Fruit fly (Drosophila melanogaster) whole organism, embryonic: ENCODE results near the gene CG13471.

Experiments
- Aef1 ChIP-seq: fragments of 200-800 bp; sonication (Bioruptor generic); IDR thresholded peaks from 3 replicates; pipeline ENCODE4 v1.3.6; 2022; ENCODE audit warnings: missing biosample characterization, missing genetic modification characterization
- CG11093 ChIP-seq: fragments of 200-800 bp; sonication (Bioruptor generic); IDR thresholded peaks from 3 replicates; pipeline ENCODE4 v1.3.6; 2022; ENCODE audit warnings: missing biosample characterization, missing genetic modification characterization
- CG11695 ChIP-seq: fragments of 200-800 bp; sonication (Bioruptor generic); IDR thresholded peaks from 3 replicates; pipeline ENCODE4 v1.3.6; 2022; ENCODE audit warnings: missing biosample characterization, missing genetic modification characterization
- CG1233 ChIP-seq: fragments of 200-800 bp; sonication (Bioruptor generic); optimal IDR thresholded peaks from 4 replicates; lab custom pipeline; 2018; ENCODE audit warnings: missing biosample characterization, mild to moderate bottlenecking, missing genetic modification characterization
- CG12391 ChIP-seq: fragments of 200-800 bp; sonication (Bioruptor generic); optimal IDR thresholded peaks from 3 replicates; lab custom pipeline; 2018; ENCODE audit warnings: missing biosample characterization, mild to moderate bottlenecking, missing genetic modification characterization, moderate library complexity
- CG12659 ChIP-seq: fragments of 200-800 bp; sonication (Bioruptor generic); optimal IDR thresholded peaks from 3 replicates; lab custom pipeline; 2017; ENCODE audit warnings: mild to moderate bottlenecking, missing biosample characterization, missing genetic modification reagents, missing genetic modification characterization
- CG14710 ChIP-seq: fragments of 200-800 bp; sonication (Bioruptor generic); optimal IDR thresholded peaks from 3 replicates; lab custom pipeline; 2019; ENCODE audit warnings: missing biosample characterization, mild to moderate bottlenecking, missing genetic modification characterization, moderate library complexity
- CG1603 ChIP-seq: fragments of 200-800 bp; sonication (Bioruptor generic); optimal IDR thresholded peaks from 2 replicates; lab custom pipeline; 2019; ENCODE audit warnings: missing biosample characterization, mild to moderate bottlenecking, missing genetic modification characterization, moderate library complexity
- CG17328 ChIP-seq: fragments of 200-800 bp; sonication (Bioruptor generic); IDR thresholded peaks from 2 replicates; pipeline ENCODE4 v1.3.6; 2022; ENCODE audit warnings: missing biosample characterization, missing genetic modification characterization
- CG2678 ChIP-seq: fragments of 200-800 bp; sonication (Bioruptor generic); optimal IDR thresholded peaks from 3 replicates; lab custom pipeline; 2019; ENCODE audit warnings: missing biosample characterization, mild to moderate bottlenecking, missing genetic modification characterization, moderate library complexity
- CG31224 ChIP-seq: fragments of 200-800 bp; sonication (Bioruptor generic); IDR thresholded peaks from 2 replicates; pipeline ENCODE4 v1.3.6; 2022; ENCODE audit warnings: missing biosample characterization, missing genetic modification characterization
- CG31365 ChIP-seq: fragments of 200-800 bp; sonication (Bioruptor generic); optimal IDR thresholded peaks from 2 replicates; lab custom pipeline; 2018; ENCODE audit warnings: missing biosample characterization, mild to moderate bottlenecking, missing genetic modification characterization
- CG32532 ChIP-seq: fragments of 200-800 bp; sonication (Bioruptor generic); IDR thresholded peaks from 2 replicates; pipeline ENCODE4 v1.3.6; 2022; ENCODE audit warnings: missing biosample characterization, missing genetic modification characterization
- CG4360 ChIP-seq: fragments of 200-800 bp; sonication (Bioruptor generic); IDR thresholded peaks from 2 replicates; pipeline ENCODE4 v1.3.6; 2022; ENCODE audit warnings: missing biosample characterization, missing genetic modification characterization
- CG4404 ChIP-seq: fragments of 200-800 bp; sonication (Bioruptor generic); IDR thresholded peaks from 2 replicates; pipeline ENCODE4 v1.3.6; 2022; ENCODE audit warnings: missing biosample characterization, missing genetic modification characterization
- CG4707 ChIP-seq: fragments of 200-800 bp; sonication (Bioruptor generic); optimal IDR thresholded peaks from 2 replicates; lab custom pipeline; 2018; ENCODE audit warnings: missing biosample characterization, mild to moderate bottlenecking, missing genetic modification characterization, moderate library complexity
- CG6254 ChIP-seq: fragments of 200-800 bp; sonication (Bioruptor generic); optimal IDR thresholded peaks from 3 replicates; lab custom pipeline; 2017; ENCODE audit warnings: mild to moderate bottlenecking, missing biosample characterization, missing genetic modification reagents, missing genetic modification characterization
- CG6654 ChIP-seq: fragments of 200-800 bp; sonication (Bioruptor generic); optimal IDR thresholded peaks from 2 replicates; lab custom pipeline; 2017; ENCODE audit warnings: missing biosample characterization, mild to moderate bottlenecking, missing genetic modification characterization
- CG6683 ChIP-seq: fragments of 200-800 bp; sonication (Bioruptor generic); optimal IDR thresholded peaks from 2 replicates; lab custom pipeline; 2017; ENCODE audit warnings: missing biosample characterization, mild to moderate bottlenecking, missing genetic modification characterization, missing genetic modification reagents
- CG7556 ChIP-seq: fragments of 200-800 bp; sonication (Bioruptor generic); optimal IDR thresholded peaks from 2 replicates; lab custom pipeline; 2017; ENCODE audit warnings: missing biosample characterization, mild to moderate bottlenecking, missing genetic modification characterization
- CG7987 ChIP-seq: fragments of 200-800 bp; sonication (Bioruptor generic); optimal IDR thresholded peaks from 2 replicates; lab custom pipeline; 2018; ENCODE audit warnings: missing biosample characterization, mild to moderate bottlenecking, missing genetic modification characterization, moderate library complexity
- CG9727 ChIP-seq: fragments of 200-800 bp; sonication (Bioruptor generic); optimal IDR thresholded peaks from 3 replicates; lab custom pipeline; 2017; ENCODE audit warnings: missing biosample characterization, mild to moderate bottlenecking, missing genetic modification characterization
- CG9876 ChIP-seq: fragments of 200-800 bp; sonication (Bioruptor generic); optimal IDR thresholded peaks from 2 replicates; lab custom pipeline; 2016; ENCODE audit warnings: missing biosample characterization, missing genetic modification characterization
- Dad ChIP-seq: fragments of 200-800 bp; sonication (Bioruptor generic); optimal IDR thresholded peaks from 3 replicates; lab custom pipeline; 2016; ENCODE audit warnings: missing biosample characterization, missing genetic modification characterization
- Drgx ChIP-seq: fragments of 200-800 bp; sonication (Bioruptor generic); IDR thresholded peaks from 2 replicates; pipeline ENCODE4 v1.3.6; 2022; ENCODE audit warnings: missing biosample characterization, missing genetic modification characterization
- ERR ChIP-seq: fragments of 200-800 bp; sonication (Bioruptor generic); optimal IDR thresholded peaks from 2 replicates; lab custom pipeline; 2016; ENCODE audit warnings: missing biosample characterization, missing genetic modification characterization
- Elba2 ChIP-seq: fragments of 200-800 bp; sonication (Bioruptor generic); optimal IDR thresholded peaks from 3 replicates; lab custom pipeline; 2016; ENCODE audit warnings: missing biosample characterization, missing genetic modification characterization
- HLH54F ChIP-seq: fragments of 200-800 bp; sonication (Bioruptor generic); optimal IDR thresholded peaks from 3 replicates; lab custom pipeline; 2016; ENCODE audit warnings: missing biosample characterization, missing genetic modification characterization
- Myb ChIP-seq: fragments of 200-800 bp; sonication (Bioruptor generic); optimal IDR thresholded peaks from 2 replicates; lab custom pipeline; 2016; ENCODE audit warnings: missing biosample characterization, missing genetic modification characterization
- Spps ChIP-seq: fragments of 200-800 bp; sonication (Bioruptor generic); optimal IDR thresholded peaks from 2 replicates; lab custom pipeline; 2018; ENCODE audit warnings: missing biosample characterization, mild to moderate bottlenecking, missing genetic modification characterization
- Tbp ChIP-seq: fragments of >200 bp; optimal IDR thresholded peaks from 2 replicates; lab custom pipeline; 2018; ENCODE audit warnings: missing biosample characterization, missing genetic modification characterization
- ase ChIP-seq: fragments of 200-800 bp; sonication (Bioruptor generic); IDR thresholded peaks from 3 replicates; pipeline ENCODE4 v1.3.6; 2022; ENCODE audit warnings: missing biosample characterization, missing genetic modification characterization
- az2 ChIP-seq: fragments of 200-800 bp; sonication (Bioruptor generic); optimal IDR thresholded peaks from 3 replicates; lab custom pipeline; 2016; ENCODE audit warnings: missing biosample characterization, missing genetic modification characterization
- cato ChIP-seq: fragments of 200-800 bp; sonication (Bioruptor generic); optimal IDR thresholded peaks from 2 replicates; lab custom pipeline; 2016; ENCODE audit warnings: missing biosample characterization, missing genetic modification characterization, borderline replicate concordance
- corto ChIP-seq: fragments of 200-800 bp; sonication (Bioruptor generic); optimal IDR thresholded peaks from 2 replicates; lab custom pipeline; 2016; ENCODE audit warnings: missing biosample characterization, mild to moderate bottlenecking, missing genetic modification characterization, moderate library complexity
- crp ChIP-seq, 2 experiments: fragments of 200-800 bp; sonication (Bioruptor generic); optimal IDR thresholded peaks; 2 replicates in 1 of 2; 3 replicates in 1 of 2; lab custom pipeline; 2017; ENCODE audit warnings: missing biosample characterization in 2 of 2, missing genetic modification characterization in 2 of 2, mild to moderate bottlenecking in 1 of 2, moderate library complexity in 1 of 2
- disco-r ChIP-seq: fragments of 200-800 bp; sonication (Bioruptor generic); optimal IDR thresholded peaks from 2 replicates; lab custom pipeline; 2016; ENCODE audit warnings: missing biosample characterization, missing genetic modification characterization
- fd3F ChIP-seq: fragments of 200-800 bp; sonication (Bioruptor generic); optimal IDR thresholded peaks from 2 replicates; lab custom pipeline; 2018; ENCODE audit warnings: missing biosample characterization, mild to moderate bottlenecking, missing genetic modification characterization, moderate library complexity
- gt ChIP-seq: fragments of 200-800 bp; sonication (Bioruptor generic); IDR thresholded peaks from 2 replicates; pipeline ENCODE4 v1.3.6; 2022; ENCODE audit warnings: missing biosample characterization, missing genetic modification characterization
- her ChIP-seq: fragments of 200-800 bp; sonication (Bioruptor generic); optimal IDR thresholded peaks from 2 replicates; lab custom pipeline; 2016; ENCODE audit warnings: missing biosample characterization, missing genetic modification characterization
- jigr1 ChIP-seq: fragments of 200-800 bp; sonication (Bioruptor generic); IDR thresholded peaks from 3 replicates; pipeline ENCODE4 v1.3.6; 2022; ENCODE audit warnings: missing biosample characterization, missing genetic modification characterization
- nerfin-1 ChIP-seq: fragments of 200-800 bp; sonication (Bioruptor generic); optimal IDR thresholded peaks from 3 replicates; lab custom pipeline; 2019; ENCODE audit warnings: missing biosample characterization, mild to moderate bottlenecking, missing genetic modification characterization, moderate library complexity
- otp ChIP-seq: fragments of 200-800 bp; sonication (Bioruptor generic); IDR thresholded peaks from 3 replicates; pipeline ENCODE4, ENCODE4 v1.3.6; 2022; ENCODE audit warnings: missing biosample characterization, missing genetic modification characterization
- pfk ChIP-seq: fragments of 200-800 bp; sonication (Bioruptor generic); optimal IDR thresholded peaks from 2 replicates; lab custom pipeline; 2018; ENCODE audit warnings: missing biosample characterization, mild to moderate bottlenecking, missing genetic modification characterization, moderate library complexity
- schlank ChIP-seq: fragments of 200-800 bp; sonication (Bioruptor generic); optimal IDR thresholded peaks from 2 replicates; lab custom pipeline; 2018; ENCODE audit warnings: missing biosample characterization, mild to moderate bottlenecking, missing genetic modification characterization
- scrt ChIP-seq: fragments of 200-800 bp; sonication (Bioruptor generic); optimal IDR thresholded peaks from 2 replicates; lab custom pipeline; 2018; ENCODE audit warnings: missing biosample characterization, mild to moderate bottlenecking, missing genetic modification characterization, moderate library complexity
- sd ChIP-seq: fragments of 200-800 bp; sonication (Bioruptor generic); optimal IDR thresholded peaks from 3 replicates; lab custom pipeline; 2018; ENCODE audit warnings: missing biosample characterization, mild to moderate bottlenecking, missing genetic modification characterization, moderate library complexity
- seq ChIP-seq: fragments of 200-800 bp; sonication (Bioruptor generic); IDR thresholded peaks from 2 replicates; pipeline ENCODE4 v1.3.6; 2022; ENCODE audit warnings: missing biosample characterization, missing genetic modification characterization
- ttk ChIP-seq: fragments of 200-800 bp; sonication (Bioruptor generic); IDR thresholded peaks from 2 replicates; pipeline ENCODE4 v2.1.2; 2022; ENCODE audit warnings: missing biosample characterization, missing genetic modification characterization

Gene CG13471

DNA sequence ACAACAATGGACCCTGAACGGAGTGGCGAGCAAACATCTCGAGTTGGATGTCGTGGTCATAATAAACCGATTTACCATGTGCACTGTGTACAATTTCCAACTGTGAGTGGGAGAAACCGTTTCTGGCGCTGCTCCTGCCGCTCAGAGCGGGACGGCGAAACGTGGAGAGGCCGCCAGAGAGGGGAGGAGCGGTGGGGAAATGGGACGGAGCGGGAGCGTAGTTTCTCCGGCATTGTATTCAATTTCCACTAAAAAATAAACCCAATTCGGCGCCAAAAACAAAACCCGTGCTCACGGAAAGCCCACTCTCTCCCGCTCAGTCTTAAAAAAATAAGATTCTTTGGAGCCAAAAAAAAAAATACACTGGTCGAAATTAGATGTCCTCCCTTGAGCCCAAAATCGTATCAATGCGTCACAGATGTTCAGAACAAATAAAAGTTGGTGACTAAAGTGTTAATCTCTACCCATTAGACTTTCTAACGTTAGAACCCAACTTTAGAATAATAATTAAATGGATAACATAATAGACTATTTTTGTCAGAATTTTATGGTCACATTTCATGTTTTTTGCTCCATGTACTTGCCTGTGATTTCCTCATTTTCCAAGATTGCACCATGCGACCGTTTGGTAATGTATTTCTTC is 26.8 kb upstream of the CG13471 start (continued):
- TF ChIP-seq crp (GFP tag; optimal IDR thresholded peaks at IDR 0.05; lab: Kevin White, UChicago): peak in 1 of 2 experiments; percentile 35
- TF ChIP-seq corto (GFP tag; lab: Kevin White, UChicago): no peak
- TF ChIP-seq jigr1 (GFP tag; lab: Robert Waterston, UW): no peak
- TF ChIP-seq fd3F (GFP tag; lab: Kevin White, UChicago): peak; percentile 61
- no peak for TF ChIP-seq CG31365 (tag; lab: Kevin White, UChicago)
- TF ChIP-seq gt (GFP tag; lab: Robert Waterston, UW): no peak
- TF ChIP-seq ttk (GFP tag; lab: Robert Waterston, UW): peak; percentile 44; the same call in 1 of the 2 replicates
- peak; percentile 34 for TF ChIP-seq Myb
- peak; percentile 23 for TF ChIP-seq disco-r (GFP tag; lab: Kevin White, UChicago)
- TF ChIP-seq Aef1 (GFP tag; lab: Robert Waterston, UW): 0 out of 3 replicates have a peak, but pooled peaks have one; percentile 34
- TF ChIP-seq CG11093 (GFP tag; lab: Robert Waterston, UW): 0 out of 3 replicates have a peak, but pooled peaks have one; percentile 25
- peak; percentile 74 for TF ChIP-seq CG1603
- TF ChIP-seq CG11695 (GFP tag; lab: Robert Waterston, UW): peak; percentile 60; the same call in 2 of the 3 replicates
- no peak for TF ChIP-seq ERR (GFP tag; lab: Kevin White, UChicago)
- TF ChIP-seq ase (GFP tag; lab: Robert Waterston, UW): 0 out of 3 replicates have a peak, but pooled peaks have one; percentile 35
- TF ChIP-seq Drgx (GFP tag; lab: Robert Waterston, UW): peak; percentile 64; the same call in 1 of the 2 replicates
- peak; percentile 56 for TF ChIP-seq CG6254 (GFP tag; lab: Kevin White, UChicago)
- TF ChIP-seq seq (GFP tag; lab: Robert Waterston, UW): no peak
- peak; percentile 78 for TF ChIP-seq CG2678 (tag; lab: Kevin White, UChicago)
- peak; percentile 40 for TF ChIP-seq CG9727 (GFP tag; lab: Kevin White, UChicago)
- TF ChIP-seq schlank (tag; lab: Kevin White, UChicago): peak; percentile 33
- TF ChIP-seq sd: no peak
- peak; percentile 42 for TF ChIP-seq Dad (GFP tag; lab: Kevin White, UChicago)
- peak; percentile 22 for TF ChIP-seq nerfin-1
- TF ChIP-seq CG31224 (GFP tag; lab: Robert Waterston, UW): no peak
- peak; percentile 69; the same call in 1 of the 2 replicates for TF ChIP-seq CG17328 (GFP tag; lab: Robert Waterston, UW)
- TF ChIP-seq otp (GFP tag; lab: Robert Waterston, UW): peak; percentile 33; the same call in 2 of the 3 replicates
- TF ChIP-seq CG4404: no peak
- no peak for TF ChIP-seq Elba2 (GFP tag; lab: Kevin White, UChicago)
- TF ChIP-seq Spps: peak; percentile 27
- peak; percentile 17 for TF ChIP-seq CG4707
- TF ChIP-seq HLH54F: peak; percentile 30
- peak; percentile 63 for TF ChIP-seq her (GFP tag; lab: Kevin White, UChicago)
- peak; percentile 66; the same call in 1 of the 2 replicates for TF ChIP-seq CG32532 (GFP tag; lab: Robert Waterston, UW)
- no peak for TF ChIP-seq CG7987 (GFP tag; lab: Kevin White, UChicago)
- TF ChIP-seq CG4360 (GFP tag; lab: Robert Waterston, UW): no peak
- TF ChIP-seq CG14710 (tag; lab: Kevin White, UChicago): peak; percentile 47
- no peak for TF ChIP-seq Tbp (GFP tag; lab: Kevin White, UChicago)
- TF ChIP-seq scrt (GFP tag; lab: Kevin White, UChicago): no peak
- TF ChIP-seq CG7556 (GFP tag; lab: Kevin White, UChicago): peak; percentile 47
- peak; percentile 42 for TF ChIP-seq CG6683 (GFP tag; lab: Kevin White, UChicago)
- TF ChIP-seq CG6654 (GFP tag; lab: Kevin White, UChicago): peak; percentile 51
- peak; percentile 74 for TF ChIP-seq CG12391 (tag; lab: Kevin White, UChicago)
- TF ChIP-seq CG12659 (GFP tag; lab: Kevin White, UChicago): peak; percentile 73
- peak; percentile 71 for TF ChIP-seq az2 (GFP tag; lab: Kevin White, UChicago)
- TF ChIP-seq cato (GFP tag; lab: Kevin White, UChicago): no peak
- no peak for TF ChIP-seq pfk
- TF ChIP-seq CG1233: no peak
- no peak for TF ChIP-seq CG9876 (GFP tag; lab: Kevin White, UChicago)
